Worm (Caenorhabditis elegans) whole organism, midembryonic: ENCODE measurements around the gene tam-1.

ENCODE experiments used
- flt-1 ChIP-seq: fragments of 200-800 bp; sonication (Bioruptor generic); IDR thresholded peaks from 2 replicates; pipeline ENCODE4 v1.3.6; 2022; ENCODE audit warnings: missing genetic modification characterization, missing compliant biosample characterization
- klf-2 ChIP-seq: fragments of 200-800 bp; sonication (Bioruptor generic); conservative IDR thresholded peaks from 2 replicates; pipeline ENCODE4 v1.3.6; 2022; ENCODE audit warnings: missing genetic modification reagents, missing genetic modification characterization, missing compliant biosample characterization
- med-1 ChIP-seq: sonication (generic microtip); optimal IDR thresholded peaks from 2 replicates; lab custom pipeline; 2017; ENCODE audit warnings: missing genetic modification characterization, mild to moderate bottlenecking, missing compliant biosample characterization, antibody characterized with exemption, missing genetic modification reagents; ENCODE audit not compliant: insufficient read depth
- ref-1 ChIP-seq: fragments of 200-800 bp; sonication (Bioruptor generic); conservative IDR thresholded peaks from 2 replicates; pipeline ENCODE4 v1.3.6; 2022; ENCODE audit warnings: missing genetic modification reagents, missing genetic modification characterization, missing compliant biosample characterization
- ztf-23 ChIP-seq: fragments of 200-800 bp; sonication (Bioruptor generic); IDR thresholded peaks from 2 replicates; pipeline ENCODE4 v1.3.6; 2022; ENCODE audit warnings: missing genetic modification reagents, missing genetic modification characterization, missing compliant biosample characterization
- ztf-29 ChIP-seq: fragments of 200-800 bp; sonication (Bioruptor generic); IDR thresholded peaks from 2 replicates; pipeline ENCODE4 v1.3.6; 2022; ENCODE audit warnings: missing genetic modification reagents, missing genetic modification characterization, missing compliant biosample characterization

ce11 chrV:4932814-4933213 lies 30.1 kb downstream of the tam-1 start, which contains the start of gene C02E7.10:
- TF ChIP-seq flt-1 (GFP tag; lab: Robert Waterston, UW) (no peak), ztf-23 (no peak), med-1 (no peak), ref-1 (GFP tag; lab: Robert Waterston, UW) (no peak), ztf-29 (no peak), klf-2 (no peak)
